Worm (Caenorhabditis elegans) whole organism, mixed stage, embryonic: Measurements from ENCODE around the gene T05A8.11.

ENCODE experiments used
- lsy-2 ChIP-seq: fragments of 150-350 bp; optimal IDR thresholded peaks from 2 replicates; lab custom pipeline; 2014; ENCODE audit warnings: missing biosample characterization, missing genetic modification characterization
- tbx-8 ChIP-seq: fragments of 200-800 bp; sonication (Bioruptor generic); optimal IDR thresholded peaks from 2 replicates; lab custom pipeline; 2018; ENCODE audit warnings: mild to moderate bottlenecking, missing genetic modification characterization, moderate library complexity, missing compliant biosample characterization

ce11 chrII:2695079-2695478 is 30.4 kb downstream of the T05A8.11 start:
- TF ChIP-seq tbx-8 (GFP tag; lab: Kevin White, UChicago) (no peak), lsy-2 (tag; lab: Kevin White, UChicago) (no peak)
